Worm (Caenorhabditis elegans) whole organism, L2 larva: ENCODE measurements around the gene B0454.8.

Experiments used
- C34F6.9 ChIP-seq: fragments of 150-350 bp; optimal IDR thresholded peaks from 2 replicates; lab custom pipeline; 2014; ENCODE audit warnings: missing biosample characterization, missing genetic modification characterization
- egl-27 ChIP-seq: sonication (generic microtip); optimal IDR thresholded peaks from 3 replicates; lab custom pipeline; 2017; ENCODE audit warnings: missing biosample characterization, missing genetic modification reagents, missing genetic modification characterization
- lin-13 ChIP-seq: fragments of 150-350 bp; optimal IDR thresholded peaks from 2 replicates; lab custom pipeline; 2014; ENCODE audit warnings: missing biosample characterization, missing genetic modification reagents, missing genetic modification characterization
- mab-5 ChIP-seq: fragments of 150-350 bp; optimal IDR thresholded peaks from 2 replicates; lab custom pipeline; 2014; ENCODE audit warnings: missing biosample characterization, missing genetic modification characterization
- nhr-129 ChIP-seq: fragments of 150-350 bp; optimal IDR thresholded peaks from 2 replicates; lab custom pipeline; 2014; ENCODE audit warnings: missing biosample characterization, missing genetic modification characterization
- nhr-237 ChIP-seq: fragments of 150-350 bp; optimal IDR thresholded peaks from 2 replicates; lab custom pipeline; 2014; ENCODE audit warnings: missing biosample characterization, missing genetic modification characterization
- unc-62 ChIP-seq: fragments of 150-350 bp; optimal IDR thresholded peaks from 2 replicates; lab custom pipeline; 2014; ENCODE audit warnings: missing biosample characterization, missing genetic modification reagents, missing genetic modification characterization
- zag-1 ChIP-seq: fragments of 150-350 bp; optimal IDR thresholded peaks from 2 replicates; lab custom pipeline; 2014; ENCODE audit warnings: missing biosample characterization, missing genetic modification characterization
- ztf-11 ChIP-seq: sonication (generic microtip); optimal IDR thresholded peaks from 2 replicates; lab custom pipeline; 2017; ENCODE audit warnings: missing biosample characterization, missing genetic modification characterization

ce11 chrII:3060782-3061181 lies 17.5 kb upstream of the B0454.8 start, which contains the start of gene Y25C1A.6:
- TF ChIP-seq unc-62 (GFP tag; lab: Kevin White, UChicago) (no peak), nhr-237 (tag; lab: Kevin White, UChicago) (no peak), lin-13 (no peak), mab-5 (tag; lab: Kevin White, UChicago) (no peak), nhr-129 (tag; lab: Kevin White, UChicago) (no peak), ztf-11 (no peak), C34F6.9 (tag; lab: Kevin White, UChicago) (no peak), egl-27 (tag; lab: Kevin White, UChicago) (no peak), zag-1 (no peak)
